Worm (Caenorhabditis elegans) whole organism, young adult: ENCODE results near the gene T12D8.9.

Experiments
- B0019.2 ChIP-seq: fragments of 200-800 bp; sonication (Bioruptor generic); conservative IDR thresholded peaks from 2 replicates; pipeline ENCODE4 v1.3.6; 2022; ENCODE audit warnings: missing genetic modification reagents, missing genetic modification characterization, missing compliant biosample characterization
- B0035.1 ChIP-seq: sonication (generic microtip); optimal IDR thresholded peaks from 2 replicates; lab custom pipeline; 2016; ENCODE audit warnings: missing genetic modification characterization, mild to moderate bottlenecking, missing compliant biosample characterization, missing genotype, missing genetic modification reagents
- B0261.1 ChIP-seq: sonication (generic microtip); optimal IDR thresholded peaks from 2 replicates; lab custom pipeline; 2016; ENCODE audit warnings: mild to moderate bottlenecking, missing genetic modification characterization, moderate library complexity, missing compliant biosample characterization
- D2030.7 ChIP-seq: fragments of 200-800 bp; sonication (Bioruptor generic); IDR thresholded peaks from 2 replicates; pipeline ENCODE4 v1.3.6; 2022; ENCODE audit warnings: missing genetic modification reagents, missing genetic modification characterization, missing compliant biosample characterization
- F10E7.11 ChIP-seq: sonication (generic microtip); optimal IDR thresholded peaks from 2 replicates; lab custom pipeline; 2017; ENCODE audit warnings: mild to moderate bottlenecking, missing genetic modification characterization, moderate library complexity, missing compliant biosample characterization
- F23B12.7 ChIP-seq: sonication (generic microtip); optimal IDR thresholded peaks from 2 replicates; lab custom pipeline; 2017; ENCODE audit warnings: missing genetic modification characterization, mild to moderate bottlenecking, missing compliant biosample characterization, antibody characterized with exemption, moderate library complexity; ENCODE audit not compliant: insufficient read depth
- F37B4.10 ChIP-seq: fragments of 200-800 bp; sonication (Bioruptor generic); IDR thresholded peaks from 2 replicates; pipeline ENCODE4 v1.3.6; 2022; ENCODE audit warnings: missing genetic modification characterization, missing compliant biosample characterization
- F57A8.1 ChIP-seq: fragments of 200-800 bp; sonication (Bioruptor generic); optimal IDR thresholded peaks from 2 replicates; lab custom pipeline; 2018; ENCODE audit warnings: mild to moderate bottlenecking, missing genetic modification characterization, moderate library complexity, missing compliant biosample characterization
- F57C9.4 ChIP-seq: sonication (generic microtip); optimal IDR thresholded peaks from 2 replicates; lab custom pipeline; 2017; ENCODE audit warnings: mild to moderate bottlenecking, missing genetic modification characterization, missing compliant biosample characterization
- K12H6.12 ChIP-seq: fragments of 200-800 bp; sonication (Bioruptor generic); optimal IDR thresholded peaks from 2 replicates; lab custom pipeline; 2018; ENCODE audit warnings: mild to moderate bottlenecking, missing genetic modification characterization, missing compliant biosample characterization
- T26A5.8 ChIP-seq: sonication (generic microtip); optimal IDR thresholded peaks from 2 replicates; lab custom pipeline; 2016; ENCODE audit warnings: missing genetic modification characterization, missing compliant biosample characterization
- Y53F4B.3 ChIP-seq: fragments of 200-800 bp; sonication (Bioruptor generic); IDR thresholded peaks from 2 replicates; pipeline ENCODE4 v1.3.6; 2022; ENCODE audit warnings: missing genetic modification reagents, missing genetic modification characterization, missing compliant biosample characterization
- Y67H2A.10 ChIP-seq: fragments of 200-800 bp; sonication (Bioruptor generic); conservative IDR thresholded peaks from 2 replicates; pipeline ENCODE4 v1.3.6; 2022; ENCODE audit warnings: missing genetic modification reagents, missing genetic modification characterization, missing compliant biosample characterization
- aptf-3 ChIP-seq: fragments of 200-800 bp; sonication (Bioruptor generic); IDR thresholded peaks from 2 replicates; pipeline ENCODE4 v1.3.6; 2022; ENCODE audit warnings: missing genetic modification characterization, missing compliant biosample characterization
- atf-7 ChIP-seq: sonication (generic microtip); optimal IDR thresholded peaks from 2 replicates; lab custom pipeline; 2017; ENCODE audit warnings: mild to moderate bottlenecking, missing genetic modification characterization, missing compliant biosample characterization
- attf-5 ChIP-seq: fragments of 200-800 bp; sonication (Bioruptor generic); optimal IDR thresholded peaks from 2 replicates; lab custom pipeline; 2018; ENCODE audit warnings: mild to moderate bottlenecking, missing genetic modification characterization, missing compliant biosample characterization
- ccch-3 ChIP-seq: fragments of 200-800 bp; sonication (Bioruptor generic); optimal IDR thresholded peaks from 2 replicates; lab custom pipeline; 2018; ENCODE audit warnings: mild to moderate bottlenecking, missing genetic modification characterization, missing compliant biosample characterization
- cebp-2 ChIP-seq: fragments of 200-800 bp; sonication (Bioruptor generic); IDR thresholded peaks from 2 replicates; pipeline ENCODE4 v1.3.6; 2022; ENCODE audit warnings: missing genetic modification characterization, missing compliant biosample characterization
- ceh-79 ChIP-seq: sonication (generic microtip); optimal IDR thresholded peaks from 2 replicates; lab custom pipeline; 2017; ENCODE audit warnings: mild to moderate bottlenecking, missing genetic modification characterization, missing compliant biosample characterization
- dox-1 ChIP-seq: fragments of 200-800 bp; sonication (Bioruptor generic); IDR thresholded peaks from 2 replicates; pipeline ENCODE4 v1.3.6; 2022; ENCODE audit warnings: missing genetic modification reagents, missing genetic modification characterization, missing compliant biosample characterization
- dpl-1 ChIP-seq: fragments of 150-350 bp; optimal IDR thresholded peaks from 2 replicates; lab custom pipeline; 2014; ENCODE audit warnings: missing biosample characterization, missing genetic modification reagents, missing genetic modification characterization
- egl-44 ChIP-seq: fragments of 200-800 bp; sonication (Bioruptor generic); IDR thresholded peaks from 2 replicates; pipeline ENCODE4 v1.3.6; 2022; ENCODE audit warnings: missing genetic modification reagents, missing genetic modification characterization, missing compliant biosample characterization
- ekl-4 ChIP-seq: fragments of 200-800 bp; sonication (Bioruptor generic); IDR thresholded peaks from 2 replicates; pipeline ENCODE4 v1.3.6; 2022; ENCODE audit warnings: missing genetic modification reagents, missing genetic modification characterization, missing compliant biosample characterization
- gei-17 ChIP-seq: fragments of 200-800 bp; sonication (Bioruptor generic); optimal IDR thresholded peaks from 2 replicates; lab custom pipeline; 2018; ENCODE audit warnings: mild to moderate bottlenecking, missing genetic modification characterization, missing compliant biosample characterization
- hmg-20 ChIP-seq: fragments of 200-800 bp; sonication (Bioruptor generic); IDR thresholded peaks from 2 replicates; pipeline ENCODE4 v1.3.6; 2022; ENCODE audit warnings: missing genetic modification reagents, missing genetic modification characterization, missing compliant biosample characterization
- hrde-1 ChIP-seq: sonication (generic microtip); optimal IDR thresholded peaks from 2 replicates; lab custom pipeline; 2016; ENCODE audit warnings: missing genetic modification characterization, mild to moderate bottlenecking, missing compliant biosample characterization, moderate library complexity, missing genotype, missing genetic modification reagents, borderline replicate concordance
- lag-1 ChIP-seq: fragments of 200-800 bp; sonication (Bioruptor generic); IDR thresholded peaks from 2 replicates; pipeline ENCODE4 v1.3.6; 2022; ENCODE audit warnings: missing genetic modification reagents, missing genetic modification characterization, missing compliant biosample characterization
- let-526 ChIP-seq: fragments of 200-800 bp; sonication (Bioruptor generic); IDR thresholded peaks from 2 replicates; pipeline ENCODE4 v1.3.6; 2022; ENCODE audit warnings: missing genetic modification reagents, missing genetic modification characterization, missing compliant biosample characterization
- let-607 ChIP-seq, 2 experiments: fragments of 200-800 bp in 1 of 2; sonication (Bioruptor generic) in 1 of 2; sonication (generic microtip) in 1 of 2; optimal IDR thresholded peaks; 2 replicates each; lab custom pipeline; 2016 to 2018; ENCODE audit warnings: mild to moderate bottlenecking in 2 of 2, missing compliant biosample characterization in 2 of 2, missing genetic modification characterization in 2 of 2, moderate library complexity in 2 of 2, missing genotype in 1 of 2
- lin-26 ChIP-seq: fragments of 200-800 bp; sonication (Bioruptor generic); IDR thresholded peaks from 2 replicates; pipeline ENCODE4 v1.3.6; 2022; ENCODE audit warnings: missing genetic modification reagents, missing genetic modification characterization, missing compliant biosample characterization
- lin-40 ChIP-seq: sonication (generic microtip); optimal IDR thresholded peaks from 2 replicates; lab custom pipeline; 2016; ENCODE audit warnings: missing genetic modification characterization, mild to moderate bottlenecking, missing compliant biosample characterization, missing genotype, missing genetic modification reagents
- lin-54 ChIP-seq: fragments of 200-800 bp; sonication (Bioruptor generic); optimal IDR thresholded peaks from 2 replicates; lab custom pipeline; 2018; ENCODE audit warnings: mild to moderate bottlenecking, missing genetic modification characterization, missing compliant biosample characterization
- madf-3 ChIP-seq: fragments of 200-800 bp; sonication (Bioruptor generic); IDR thresholded peaks from 2 replicates; pipeline ENCODE4 v1.3.6; 2022; ENCODE audit warnings: missing genetic modification reagents, missing genetic modification characterization, missing compliant biosample characterization
- mes-4 ChIP-seq: sonication (generic microtip); optimal IDR thresholded peaks from 2 replicates; lab custom pipeline; 2016; ENCODE audit warnings: missing genotype, missing genetic modification characterization, missing compliant biosample characterization
- nfya-1 ChIP-seq: sonication (generic microtip); optimal IDR thresholded peaks from 2 replicates; lab custom pipeline; 2017; ENCODE audit warnings: antibody characterized with exemption, missing compliant biosample characterization, missing genetic modification characterization, borderline replicate concordance; ENCODE audit not compliant: insufficient read depth
- nfya-2 ChIP-seq: fragments of 200-800 bp; sonication (Bioruptor generic); IDR thresholded peaks from 2 replicates; pipeline ENCODE4 v1.3.6; 2022; ENCODE audit warnings: missing genetic modification reagents, missing genetic modification characterization, missing compliant biosample characterization
- nhr-27 ChIP-seq: fragments of 200-800 bp; sonication (Bioruptor generic); optimal IDR thresholded peaks from 2 replicates; lab custom pipeline; 2018; ENCODE audit warnings: mild to moderate bottlenecking, missing genetic modification characterization, moderate library complexity, missing compliant biosample characterization
- nhr-90 ChIP-seq: sonication (generic microtip); optimal IDR thresholded peaks from 2 replicates; lab custom pipeline; 2016; ENCODE audit warnings: missing genotype, mild to moderate bottlenecking, missing genetic modification characterization, missing compliant biosample characterization
- pbrm-1 ChIP-seq: fragments of 200-800 bp; sonication (Bioruptor generic); IDR thresholded peaks from 2 replicates; pipeline ENCODE4 v1.3.6; 2022; ENCODE audit warnings: missing genetic modification reagents, missing genetic modification characterization, missing compliant biosample characterization
- snpc-1.1 ChIP-seq: sonication (generic microtip); optimal IDR thresholded peaks from 2 replicates; lab custom pipeline; 2017; ENCODE audit warnings: missing genetic modification characterization, mild to moderate bottlenecking, missing compliant biosample characterization, antibody characterized with exemption, moderate library complexity, missing genotype, missing genetic modification reagents; ENCODE audit not compliant: insufficient read depth
- snpc-1.3 ChIP-seq: sonication (generic microtip); optimal IDR thresholded peaks from 2 replicates; lab custom pipeline; 2017; ENCODE audit warnings: missing genetic modification characterization, mild to moderate bottlenecking, missing compliant biosample characterization, antibody characterized with exemption, moderate library complexity, missing genotype, missing genetic modification reagents; ENCODE audit not compliant: insufficient read depth
- snpc-3.4 ChIP-seq: sonication (generic microtip); optimal IDR thresholded peaks from 2 replicates; lab custom pipeline; 2017; ENCODE audit warnings: missing genetic modification characterization, mild to moderate bottlenecking, missing compliant biosample characterization, antibody characterized with exemption, moderate library complexity, missing genotype, missing genetic modification reagents
- tbx-9 ChIP-seq: sonication (generic microtip); optimal IDR thresholded peaks from 2 replicates; lab custom pipeline; 2016; ENCODE audit warnings: borderline replicate concordance, missing genetic modification characterization, inconsistent platforms, missing compliant biosample characterization
- unc-130 ChIP-seq: sonication (generic microtip); optimal IDR thresholded peaks from 2 replicates; lab custom pipeline; 2016; ENCODE audit warnings: missing genetic modification reagents, missing genetic modification characterization, missing compliant biosample characterization
- zfh-2 ChIP-seq: fragments of 200-800 bp; sonication (Bioruptor generic); conservative IDR thresholded peaks from 2 replicates; pipeline ENCODE4 v1.3.6; 2022; ENCODE audit warnings: missing genetic modification reagents, missing genetic modification characterization, missing compliant biosample characterization
- zim-3 ChIP-seq: sonication (generic microtip); optimal IDR thresholded peaks from 2 replicates; lab custom pipeline; 2017; ENCODE audit warnings: mild to moderate bottlenecking, missing genetic modification characterization, moderate library complexity, missing compliant biosample characterization
- ztf-3 ChIP-seq: fragments of 200-800 bp; sonication (Bioruptor generic); optimal IDR thresholded peaks from 2 replicates; lab custom pipeline; 2018; ENCODE audit warnings: mild to moderate bottlenecking, missing genetic modification characterization, missing compliant biosample characterization

Gene T12D8.9

DNA sequence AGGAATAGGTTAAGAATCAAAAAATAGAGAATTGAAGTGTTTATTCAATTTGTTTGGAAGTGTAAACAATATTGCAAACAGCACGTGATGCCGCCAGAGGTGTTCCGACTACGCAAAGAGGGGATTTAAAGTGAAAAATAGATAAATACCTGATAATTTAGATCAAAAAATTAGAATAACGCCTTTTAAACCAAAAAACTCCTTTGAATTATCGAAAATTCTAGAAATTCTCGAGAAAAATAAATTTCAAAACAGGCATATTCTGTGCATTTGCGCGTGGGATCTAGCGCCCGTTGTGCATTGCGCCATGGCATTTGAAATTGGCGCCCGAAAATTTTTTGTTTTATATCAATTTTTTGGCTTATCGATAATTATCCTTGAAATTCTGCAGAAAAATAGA, 5.4 kb downstream of the T12D8.9 start, which contains the start of gene hip-1 (continued):
- TF ChIP-seq hrde-1 (tag; lab: Kevin White, UChicago) (no peak), lin-54 (GFP tag; lab: Kevin White, UChicago) (peak; percentile 86), madf-3 (no peak), nhr-27 (tag; lab: Kevin White, UChicago) (no peak), T26A5.8 (tag; lab: Kevin White, UChicago) (no peak), zim-3 (tag; lab: Kevin White, UChicago) (no peak), D2030.7 (GFP tag; lab: Robert Waterston, UW) (peak; percentile 71), attf-5 (GFP tag; lab: Kevin White, UChicago) (peak; percentile 62), F57C9.4 (tag; lab: Kevin White, UChicago) (no peak), gei-17 (GFP tag; lab: Kevin White, UChicago) (no peak), F37B4.10 (GFP tag; lab: Robert Waterston, UW) (no peak), K12H6.12 (no peak), B0019.2 (GFP tag; lab: Robert Waterston, UW) (no peak), Y67H2A.10 (no peak), snpc-1.1 (tag; lab: Kevin White, UChicago) (no peak), F23B12.7 (tag; lab: Kevin White, UChicago) (peak; percentile 77), lin-26 (no peak), ccch-3 (no peak), aptf-3 (GFP tag; lab: Robert Waterston, UW) (no peak), Y53F4B.3 (no peak), mes-4 (no peak), let-607 (tag; optimal IDR thresholded peaks at IDR 0.05; lab: Kevin White, UChicago) (no peak), B0261.1 (tag; lab: Kevin White, UChicago) (no peak), nhr-90 (tag; lab: Kevin White, UChicago) (no peak), nfya-1 (tag; lab: Kevin White, UChicago) (no peak), snpc-3.4 (peak; percentile 37), F57A8.1 (GFP tag; lab: Kevin White, UChicago) (no peak), egl-44 (GFP tag; lab: Robert Waterston, UW) (no peak), cebp-2 (GFP tag; lab: Robert Waterston, UW) (no peak), lin-40 (tag; lab: Kevin White, UChicago) (no peak), pbrm-1 (GFP tag; lab: Robert Waterston, UW) (0 out of 2 replicates have a peak, but pooled peaks have one; percentile 25), atf-7 (tag; lab: Kevin White, UChicago) (no peak), dpl-1 (peak; percentile 64), unc-130 (GFP tag; lab: Kevin White, UChicago) (peak; percentile 10), zfh-2 (no peak), dox-1 (peak; percentile 47; the same call in 1 of the 2 replicates), snpc-1.3 (tag; lab: Kevin White, UChicago) (peak; percentile 36), ekl-4 (peak; percentile 22; the same call in 1 of the 2 replicates), F10E7.11 (tag; lab: Kevin White, UChicago) (no peak), lag-1 (GFP tag; lab: Robert Waterston, UW) (no peak), ztf-3 (GFP tag; lab: Kevin White, UChicago) (no peak), hmg-20 (GFP tag; lab: Robert Waterston, UW) (no peak), B0035.1 (tag; lab: Kevin White, UChicago) (no peak), ceh-79 (no peak), let-526 (GFP tag; lab: Robert Waterston, UW) (no peak), tbx-9 (no peak), nfya-2 (GFP tag; lab: Robert Waterston, UW) (no peak)
